Worm (Caenorhabditis elegans): ENCODE results near the gene C08F8.2.

ce11 chrIV:11159886-11160285 lies 9.1 kb downstream of the C08F8.2 start, which contains the start of gene mboa-4:
- no peak for TF ChIP-seq mec-3 (tag; optimal IDR thresholded peaks at IDR 0.05; ENCODE audit: borderline replicate concordance)
- no peak for TF ChIP-seq fkh-10 (GFP tag; optimal IDR thresholded peaks at IDR 0.05)
- TF ChIP-seq nhr-232 (tag; optimal IDR thresholded peaks at IDR 0.05): no peak
- no peak for TF ChIP-seq sox-4 (tag; optimal IDR thresholded peaks at IDR 0.05)
- no peak for TF ChIP-seq ceh-19 (GFP tag; optimal IDR thresholded peaks at IDR 0.05)
- TF ChIP-seq ceh-31 (tag; optimal IDR thresholded peaks at IDR 0.05): no peak
- TF ChIP-seq ceh-34 (tag; optimal IDR thresholded peaks at IDR 0.05): no peak
- no peak for TF ChIP-seq unc-3 (GFP tag; conservative IDR thresholded peaks at IDR 0.05)
- no peak for TF ChIP-seq unc-3 (tag; optimal IDR thresholded peaks at IDR 0.05)
- TF ChIP-seq ama-1 (optimal IDR thresholded peaks at IDR 0.05): no peak
- no peak for TF ChIP-seq unc-55 (GFP tag; optimal IDR thresholded peaks at IDR 0.05)
- no peak for TF ChIP-seq pqm-1 (tag; optimal IDR thresholded peaks at IDR 0.05)

Data from whole organism, late embryonic.